Worm (Caenorhabditis elegans) whole organism, L4/young adult: Measurements from ENCODE around the gene F36H5.13.

ENCODE experiments used
- W03F9.2 ChIP-seq: fragments of 150-350 bp; optimal IDR thresholded peaks from 2 replicates; lab custom pipeline; 2014; ENCODE audit warnings: missing biosample characterization, missing genetic modification characterization
- dao-5 ChIP-seq: sonication (generic microtip); optimal IDR thresholded peaks from 2 replicates; lab custom pipeline; 2016; ENCODE audit warnings: missing genotype, missing genetic modification characterization, moderate library complexity, missing compliant biosample characterization
- him-1 ChIP-seq: sonication (generic microtip); optimal IDR thresholded peaks from 2 replicates; lab custom pipeline; 2016; ENCODE audit warnings: missing genotype, missing genetic modification reagents, missing genetic modification characterization, missing compliant biosample characterization

- TF ChIP-seq dao-5 (tag; lab: Kevin White, UChicago) (no peak), him-1 (tag; lab: Kevin White, UChicago) (no peak), W03F9.2 (no peak)
Observed at ce11 chrII:1736353-1736752, 14.0 kb downstream of the F36H5.13 start, which contains the start of gene ceh-83.
